Worm (Caenorhabditis elegans) whole organism, late embryonic: ENCODE measurements around the gene C29E4.10.

Experiments used
- C38D4.7 ChIP-seq: fragments of 200-800 bp; sonication (Bioruptor generic); optimal IDR thresholded peaks from 2 replicates; lab custom pipeline; 2018; ENCODE audit warnings: mild to moderate bottlenecking, missing genetic modification characterization, moderate library complexity, missing compliant biosample characterization
- F13H6.1 ChIP-seq: sonication (generic microtip); optimal IDR thresholded peaks from 2 replicates; lab custom pipeline; 2016; ENCODE audit warnings: missing genetic modification characterization, missing compliant biosample characterization
- T23F11.4 ChIP-seq: fragments of 200-800 bp; sonication (Bioruptor generic); optimal IDR thresholded peaks from 2 replicates; lab custom pipeline; 2018; ENCODE audit warnings: mild to moderate bottlenecking, missing genetic modification characterization, missing compliant biosample characterization
- ahr-1 ChIP-seq: sonication (generic microtip); optimal IDR thresholded peaks from 2 replicates; lab custom pipeline; 2016; ENCODE audit warnings: missing genetic modification characterization, missing compliant biosample characterization
- ama-1 ChIP-seq: fragments of 150-350 bp; optimal IDR thresholded peaks from 2 replicates; lab custom pipeline; 2014
- ceh-14 ChIP-seq: sonication (generic microtip); optimal IDR thresholded peaks from 2 replicates; lab custom pipeline; 2016; ENCODE audit warnings: missing genotype, missing genetic modification characterization, missing compliant biosample characterization
- ceh-19 ChIP-seq: fragments of 200-800 bp; sonication (Bioruptor generic); optimal IDR thresholded peaks from 2 replicates; lab custom pipeline; 2018; ENCODE audit warnings: mild to moderate bottlenecking, missing genetic modification characterization, missing compliant biosample characterization
- ceh-2 ChIP-seq: sonication (generic microtip); optimal IDR thresholded peaks from 2 replicates; lab custom pipeline; 2016; ENCODE audit warnings: missing genotype, missing genetic modification characterization, missing compliant biosample characterization
- ceh-22 ChIP-seq: sonication (generic microtip); optimal IDR thresholded peaks from 2 replicates; lab custom pipeline; 2017; ENCODE audit warnings: missing biosample characterization, missing genetic modification characterization
- ceh-31 ChIP-seq: sonication (generic microtip); optimal IDR thresholded peaks from 2 replicates; lab custom pipeline; 2016; ENCODE audit warnings: missing genetic modification characterization, missing compliant biosample characterization
- ceh-34 ChIP-seq: sonication (generic microtip); optimal IDR thresholded peaks from 2 replicates; lab custom pipeline; 2016; ENCODE audit warnings: mild to moderate bottlenecking, missing genetic modification characterization, missing compliant biosample characterization
- ceh-45 ChIP-seq: fragments of 200-800 bp; sonication (Bioruptor generic); IDR thresholded peaks from 2 replicates; pipeline ENCODE4 v1.3.6; 2022; ENCODE audit warnings: missing genetic modification reagents, missing genetic modification characterization, missing compliant biosample characterization
- ceh-48 ChIP-seq: sonication (generic microtip); optimal IDR thresholded peaks from 2 replicates; lab custom pipeline; 2016; ENCODE audit warnings: missing genetic modification characterization, inconsistent platforms, missing compliant biosample characterization
- ceh-6 ChIP-seq: fragments of 200-800 bp; sonication (Bioruptor generic); optimal IDR thresholded peaks from 2 replicates; lab custom pipeline; 2018; ENCODE audit warnings: mild to moderate bottlenecking, missing genetic modification characterization, missing compliant biosample characterization
- che-1 ChIP-seq: sonication (generic microtip); optimal IDR thresholded peaks from 2 replicates; lab custom pipeline; 2016; ENCODE audit warnings: mild to moderate bottlenecking, missing genetic modification characterization, missing compliant biosample characterization
- dmd-4 ChIP-seq: sonication (generic microtip); optimal IDR thresholded peaks from 2 replicates; lab custom pipeline; 2016; ENCODE audit warnings: borderline replicate concordance, missing genetic modification characterization, missing compliant biosample characterization
- dve-1 ChIP-seq: sonication (generic microtip); optimal IDR thresholded peaks from 2 replicates; lab custom pipeline; 2017; ENCODE audit warnings: antibody characterized with exemption, mild to moderate bottlenecking, missing genetic modification characterization, missing compliant biosample characterization
- elt-4 ChIP-seq: sonication (generic microtip); optimal IDR thresholded peaks from 2 replicates; lab custom pipeline; 2016; ENCODE audit warnings: missing genetic modification characterization, missing compliant biosample characterization
- ets-4 ChIP-seq: sonication (generic microtip); optimal IDR thresholded peaks from 2 replicates; lab custom pipeline; 2016; ENCODE audit warnings: missing genetic modification characterization, missing compliant biosample characterization
- eyg-1 ChIP-seq: sonication (generic microtip); optimal IDR thresholded peaks from 2 replicates; lab custom pipeline; 2016; ENCODE audit warnings: missing genotype, missing genetic modification characterization, missing compliant biosample characterization
- hlh-15 ChIP-seq: sonication (generic microtip); optimal IDR thresholded peaks from 2 replicates; lab custom pipeline; 2016; ENCODE audit warnings: missing genetic modification characterization, missing compliant biosample characterization
- hlh-30 ChIP-seq: sonication (generic microtip); optimal IDR thresholded peaks from 2 replicates; lab custom pipeline; 2017; ENCODE audit warnings: antibody characterized with exemption, missing genetic modification characterization, missing compliant biosample characterization; ENCODE audit not compliant: insufficient read depth
- hlh-6 ChIP-seq: sonication (generic microtip); optimal IDR thresholded peaks from 2 replicates; lab custom pipeline; 2016; ENCODE audit warnings: missing genotype, missing genetic modification characterization, missing compliant biosample characterization
- hlh-8 ChIP-seq: sonication (generic microtip); optimal IDR thresholded peaks from 2 replicates; lab custom pipeline; 2016; ENCODE audit warnings: missing genotype, missing genetic modification characterization, missing compliant biosample characterization
- lin-11 ChIP-seq: fragments of 200-800 bp; sonication (Bioruptor generic); optimal IDR thresholded peaks from 2 replicates; lab custom pipeline; 2018; ENCODE audit warnings: mild to moderate bottlenecking, missing genetic modification characterization, missing compliant biosample characterization
- madf-2 ChIP-seq: sonication (generic microtip); optimal IDR thresholded peaks from 2 replicates; lab custom pipeline; 2017; ENCODE audit warnings: missing genetic modification characterization, missing compliant biosample characterization
- mec-3 ChIP-seq: sonication (generic microtip); optimal IDR thresholded peaks from 2 replicates; lab custom pipeline; 2016; ENCODE audit warnings: borderline replicate concordance, missing genetic modification characterization, missing compliant biosample characterization
- nfya-1 ChIP-seq: sonication (generic microtip); optimal IDR thresholded peaks from 2 replicates; lab custom pipeline; 2017; ENCODE audit warnings: missing genetic modification characterization, mild to moderate bottlenecking, missing compliant biosample characterization, antibody characterized with exemption, moderate library complexity
- npax-4 ChIP-seq: sonication (generic microtip); optimal IDR thresholded peaks from 2 replicates; lab custom pipeline; 2016; ENCODE audit warnings: missing genetic modification characterization, missing compliant biosample characterization
- pat-9 ChIP-seq: fragments of 200-800 bp; sonication (Bioruptor generic); optimal IDR thresholded peaks from 2 replicates; lab custom pipeline; 2018; ENCODE audit warnings: mild to moderate bottlenecking, missing genetic modification characterization, moderate library complexity, missing compliant biosample characterization
- pqm-1 ChIP-seq: sonication (generic microtip); optimal IDR thresholded peaks from 2 replicates; lab custom pipeline; 2016; ENCODE audit warnings: missing genetic modification characterization, missing compliant biosample characterization
- ref-2 ChIP-seq: sonication (generic microtip); optimal IDR thresholded peaks from 2 replicates; lab custom pipeline; 2016; ENCODE audit warnings: missing genetic modification characterization, missing compliant biosample characterization
- sdc-2 ChIP-seq: sonication (generic microtip); optimal IDR thresholded peaks from 2 replicates; lab custom pipeline; 2016; ENCODE audit warnings: missing genotype, missing genetic modification characterization, missing compliant biosample characterization
- sox-2 ChIP-seq: fragments of 200-800 bp; sonication (Bioruptor generic); IDR thresholded peaks from 2 replicates; pipeline ENCODE4 v1.3.6; 2022; ENCODE audit warnings: missing genetic modification reagents, missing genetic modification characterization, missing compliant biosample characterization
- sox-4 ChIP-seq: sonication (generic microtip); optimal IDR thresholded peaks from 2 replicates; lab custom pipeline; 2017; ENCODE audit warnings: mild to moderate bottlenecking, missing genetic modification characterization, inconsistent platforms, missing compliant biosample characterization
- syd-9 ChIP-seq: sonication (generic microtip); optimal IDR thresholded peaks from 2 replicates; lab custom pipeline; 2016; ENCODE audit warnings: mild to moderate bottlenecking, missing genetic modification characterization, moderate library complexity, missing compliant biosample characterization
- tbx-7 ChIP-seq: sonication (generic microtip); optimal IDR thresholded peaks from 2 replicates; lab custom pipeline; 2016; ENCODE audit warnings: missing genotype, missing genetic modification characterization, missing compliant biosample characterization
- unc-3 ChIP-seq, 2 experiments: fragments of 200-800 bp in 1 of 2; sonication (Bioruptor generic) in 1 of 2; sonication (generic microtip) in 1 of 2; conservative IDR thresholded peaks in 1 of 2; optimal IDR thresholded peaks in 1 of 2; 2 replicates each; pipeline versions ENCODE4 v1.3.6 to Lab custom; 2016 to 2022; ENCODE audit warnings: missing compliant biosample characterization in 2 of 2, missing genetic modification characterization in 2 of 2, missing genetic modification reagents in 1 of 2
- unc-42 ChIP-seq: sonication (generic microtip); optimal IDR thresholded peaks from 2 replicates; lab custom pipeline; 2016; ENCODE audit warnings: missing genotype, missing genetic modification characterization, missing compliant biosample characterization
- unc-55 ChIP-seq: sonication (generic microtip); optimal IDR thresholded peaks from 2 replicates; lab custom pipeline; 2017; ENCODE audit warnings: missing biosample characterization, missing genetic modification reagents, missing genetic modification characterization
- ztf-16 ChIP-seq: sonication (generic microtip); optimal IDR thresholded peaks from 2 replicates; lab custom pipeline; 2017; ENCODE audit warnings: missing genetic modification characterization, missing compliant biosample characterization

Gene C29E4.10

DNA sequence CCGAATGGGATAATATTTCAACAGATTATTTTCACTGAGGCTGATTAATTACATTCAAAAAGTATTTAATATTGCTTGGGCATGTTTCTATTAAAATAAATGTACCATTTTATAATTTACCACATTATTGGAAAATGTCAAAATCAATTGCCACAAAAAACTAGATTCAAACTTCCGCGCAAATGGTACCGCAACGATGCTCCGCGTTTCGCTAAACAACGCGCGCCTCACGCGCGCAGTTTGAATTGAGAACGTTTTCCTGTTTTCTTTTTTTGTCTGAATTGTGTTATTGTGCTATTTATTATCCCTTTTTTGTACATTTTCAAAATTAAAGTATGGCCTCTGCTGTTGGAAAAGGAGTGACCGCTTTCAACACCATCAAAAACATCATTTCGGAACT, 3.2 kb downstream of the C29E4.10 start, which contains the start of gene C29E4.12:
Gene C29E4.12, plus strand, starts transcription at position 333 of the 400 bp plus-strand sequence.
- TF ChIP-seq C38D4.7 (GFP tag; lab: Kevin White, UChicago), result no peak
- no peak for TF ChIP-seq unc-55
- TF ChIP-seq ztf-16, result no peak
- no peak for TF ChIP-seq unc-42 (tag; lab: Kevin White, UChicago)
- TF ChIP-seq sox-4, result no peak
- no peak for TF ChIP-seq unc-3 (GFP tag; conservative IDR thresholded peaks at IDR 0.05; lab: Robert Waterston, UW)
- no peak for TF ChIP-seq unc-3 (tag; optimal IDR thresholded peaks at IDR 0.05; lab: Kevin White, UChicago)
- TF ChIP-seq nfya-1 (tag; lab: Kevin White, UChicago), result peak; percentile 56
- TF ChIP-seq T23F11.4, result no peak

ce11 chrIII:7941417-7941816, 3.8 kb downstream of the C29E4.10 start, which contains the start of gene kle-2:
TSS of gene kle-2 (plus strand) at chrIII:7941717.
- TF ChIP-seq C38D4.7 (GFP tag; lab: Kevin White, UChicago), result no peak
- TF ChIP-seq pat-9, result no peak
- TF ChIP-seq, all 69 proteins: peak for 0

ce11 chrIII:7946968-7947491, 9.4 kb downstream of the C29E4.10 start, which contains the start of gene gsto-1:
TSS of gene gsto-1 (minus strand) at chrIII:7947018.
- TF ChIP-seq ama-1, result no peak
- no peak for TF ChIP-seq hlh-15
- no peak for TF ChIP-seq elt-4 (tag; lab: Kevin White, UChicago)
- TF ChIP-seq ceh-2 (tag; lab: Kevin White, UChicago), result no peak
- TF ChIP-seq nfya-1 (tag; lab: Kevin White, UChicago), result no peak
- no peak for TF ChIP-seq npax-4 (tag; lab: Kevin White, UChicago)
- no peak for TF ChIP-seq ets-4 (tag; lab: Kevin White, UChicago)
- TF ChIP-seq dmd-4 (tag; lab: Kevin White, UChicago), result no peak
- no peak for TF ChIP-seq hlh-30 (tag; lab: Kevin White, UChicago)
- no peak for TF ChIP-seq mec-3 (tag; lab: Kevin White, UChicago)
- no peak for TF ChIP-seq ref-2
- TF ChIP-seq ceh-19 (GFP tag; lab: Kevin White, UChicago), result no peak
- TF ChIP-seq F13H6.1, result no peak
- TF ChIP-seq ceh-6 (GFP tag; lab: Kevin White, UChicago), result no peak
- no peak for TF ChIP-seq eyg-1 (tag; lab: Kevin White, UChicago)
- TF ChIP-seq ceh-48, result no peak
- TF ChIP-seq, all 69 proteins: peak for 0

ce11 chrIII:7947677-7948076, 10.0 kb downstream of the C29E4.10 start:
- TF ChIP-seq madf-2 (no peak), ets-4 (tag; lab: Kevin White, UChicago) (no peak), T23F11.4 (no peak), ceh-22 (tag; lab: Kevin White, UChicago) (no peak), ama-1 (no peak), tbx-7 (tag; lab: Kevin White, UChicago) (no peak), ceh-2 (tag; lab: Kevin White, UChicago) (no peak), ceh-31 (tag; lab: Kevin White, UChicago) (no peak)
- TF ChIP-seq, all 69 proteins: peak for 0

- TF ChIP-seq ahr-1 (tag; lab: Kevin White, UChicago), result no peak
Measured at ce11 chrIII:7948802-7949201, 11.2 kb downstream of the C29E4.10 start, which contains the start of gene col-90. TSS of gene col-90 (plus strand) at chrIII:7948838.

ce11 chrIII:7950447-7950846, 12.8 kb downstream of the C29E4.10 start:
- no peak for TF ChIP-seq T23F11.4
- TF ChIP-seq ceh-48, result no peak
- no peak for TF ChIP-seq ceh-34 (tag; lab: Kevin White, UChicago)
- TF ChIP-seq madf-2, result no peak
- TF ChIP-seq sox-2 (GFP tag; lab: Robert Waterston, UW), result no peak
- TF ChIP-seq hlh-6 (tag; lab: Kevin White, UChicago), result no peak
- TF ChIP-seq lin-11 (tag; lab: Kevin White, UChicago), result no peak
- no peak for TF ChIP-seq ztf-16
- no peak for TF ChIP-seq syd-9 (tag; lab: Kevin White, UChicago)
- TF ChIP-seq ceh-14 (tag; lab: Kevin White, UChicago), result no peak
- no peak for TF ChIP-seq hlh-8 (tag; lab: Kevin White, UChicago)
- no peak for TF ChIP-seq unc-55
- no peak for TF ChIP-seq sdc-2 (tag; lab: Kevin White, UChicago)
- TF ChIP-seq dve-1, result no peak
- TF ChIP-seq mec-3 (tag; lab: Kevin White, UChicago), result no peak
- TF ChIP-seq che-1 (tag; lab: Kevin White, UChicago), result no peak
- TF ChIP-seq pqm-1 (tag; lab: Kevin White, UChicago), result no peak
- no peak for TF ChIP-seq ceh-45 (GFP tag; lab: Robert Waterston, UW)
